Worm (Caenorhabditis elegans) whole organism, early embryonic: ENCODE results near the gene del-6.

Experiments
- B0310.2 ChIP-seq: sonication (generic microtip); optimal IDR thresholded peaks from 2 replicates; lab custom pipeline; 2016; ENCODE audit warnings: mild to moderate bottlenecking, missing genetic modification characterization, missing compliant biosample characterization
- F13C5.2 ChIP-seq: sonication (generic microtip); optimal IDR thresholded peaks from 2 replicates; lab custom pipeline; 2017; ENCODE audit warnings: mild to moderate bottlenecking, missing genetic modification characterization, inconsistent platforms, missing compliant biosample characterization
- aly-1 ChIP-seq: sonication (generic microtip); optimal IDR thresholded peaks from 2 replicates; lab custom pipeline; 2016; ENCODE audit warnings: missing genetic modification characterization, missing compliant biosample characterization
- ama-1 ChIP-seq: fragments of 150-350 bp; optimal IDR thresholded peaks from 2 replicates; lab custom pipeline; 2014
- ceh-13 ChIP-seq: fragments of 200-800 bp; sonication (Bioruptor generic); optimal IDR thresholded peaks from 2 replicates; lab custom pipeline; 2018; ENCODE audit warnings: mild to moderate bottlenecking, missing genetic modification characterization, missing compliant biosample characterization
- ceh-36 ChIP-seq: sonication (generic microtip); optimal IDR thresholded peaks from 2 replicates; lab custom pipeline; 2016; ENCODE audit warnings: missing genetic modification characterization, inconsistent platforms, missing compliant biosample characterization
- ets-7 ChIP-seq: sonication (generic microtip); optimal IDR thresholded peaks from 2 replicates; lab custom pipeline; 2016; ENCODE audit warnings: missing genotype, missing genetic modification characterization, missing compliant biosample characterization
- flt-1 ChIP-seq: fragments of 200-800 bp; sonication (Bioruptor generic); IDR thresholded peaks from 2 replicates; pipeline ENCODE4 v1.3.6; 2022; ENCODE audit warnings: missing genetic modification characterization, missing compliant biosample characterization
- hmbx-1 ChIP-seq: sonication (generic microtip); optimal IDR thresholded peaks from 2 replicates; lab custom pipeline; 2016; ENCODE audit warnings: mild to moderate bottlenecking, missing genetic modification characterization, missing compliant biosample characterization
- hmg-4 ChIP-seq: fragments of 200-800 bp; sonication (Bioruptor generic); optimal IDR thresholded peaks from 2 replicates; lab custom pipeline; 2018; ENCODE audit warnings: mild to moderate bottlenecking, missing genetic modification characterization, missing compliant biosample characterization
- hnd-1 ChIP-seq: sonication (generic microtip); optimal IDR thresholded peaks from 2 replicates; lab custom pipeline; 2016; ENCODE audit warnings: missing genetic modification characterization, missing compliant biosample characterization
- pes-1 ChIP-seq: fragments of 200-800 bp; sonication (Bioruptor generic); IDR thresholded peaks from 2 replicates; pipeline ENCODE4 v1.3.6; 2022; ENCODE audit warnings: missing genetic modification reagents, missing genetic modification characterization, missing compliant biosample characterization
- scrt-1 ChIP-seq: fragments of 200-800 bp; sonication (Bioruptor generic); IDR thresholded peaks from 2 replicates; pipeline ENCODE4 v1.3.6; 2022; ENCODE audit warnings: missing genetic modification characterization, missing compliant biosample characterization
- sea-1 ChIP-seq: fragments of 200-800 bp; sonication (Bioruptor generic); conservative IDR thresholded peaks from 2 replicates; pipeline ENCODE4 v1.3.6; 2022; ENCODE audit warnings: missing genetic modification characterization, missing compliant biosample characterization
- tbx-11 ChIP-seq: fragments of 200-800 bp; sonication (Bioruptor generic); IDR thresholded peaks from 2 replicates; pipeline ENCODE4 v1.3.6; 2022; ENCODE audit warnings: missing genetic modification characterization, missing compliant biosample characterization
- tbx-37 ChIP-seq: fragments of 200-800 bp; sonication (Bioruptor generic); conservative IDR thresholded peaks from 2 replicates; pipeline ENCODE4 v1.3.6; 2022; ENCODE audit warnings: missing genetic modification reagents, missing genetic modification characterization, missing compliant biosample characterization
- tra-4 ChIP-seq: sonication (generic microtip); optimal IDR thresholded peaks from 2 replicates; lab custom pipeline; 2017; ENCODE audit warnings: missing genetic modification characterization, missing compliant biosample characterization

The del-6 gene

DNA sequence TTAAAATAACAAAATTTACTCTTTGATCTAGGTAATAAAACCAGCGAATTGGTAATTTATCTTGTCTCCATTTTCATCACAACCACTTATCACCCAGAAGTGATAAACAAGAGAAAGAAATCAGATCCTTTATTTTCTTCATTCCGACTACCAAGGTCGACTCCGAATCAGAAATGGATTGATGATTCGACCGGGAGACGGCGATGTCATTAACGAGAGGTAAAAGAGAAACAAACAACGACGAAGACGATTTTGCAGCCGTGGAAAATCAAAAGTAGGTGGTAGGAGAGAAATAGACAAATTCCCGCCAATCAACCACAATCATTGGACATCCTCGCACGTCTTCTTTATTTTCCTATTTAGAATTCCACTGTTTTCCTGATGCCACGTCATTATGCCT lies 15.6 kb upstream of the del-6 start:
- no peak for TF ChIP-seq tbx-11 (GFP tag; lab: Robert Waterston, UW)
- no peak for TF ChIP-seq aly-1 (tag; lab: Kevin White, UChicago)
- TF ChIP-seq tra-4, result no peak
- TF ChIP-seq F13C5.2 (tag; lab: Kevin White, UChicago), result no peak

DNA sequence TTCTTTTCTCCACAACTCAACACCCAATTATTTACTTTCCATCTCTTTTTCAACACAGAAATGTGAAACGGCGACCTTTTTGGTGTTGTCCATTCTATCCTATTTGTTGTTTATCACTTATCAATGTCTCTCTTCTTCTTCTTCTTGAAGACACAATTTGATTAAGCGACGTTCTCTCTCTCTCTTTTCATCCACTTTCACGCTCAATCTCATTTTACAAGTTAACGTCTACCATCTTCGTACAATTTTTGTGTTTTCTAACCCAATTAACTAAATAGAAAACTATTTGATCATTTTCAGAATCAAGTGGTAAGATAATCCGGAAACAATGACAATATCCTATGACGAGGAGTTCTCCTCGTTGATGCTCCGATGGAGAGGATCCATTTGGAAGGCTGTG lies 15.0 kb upstream of the del-6 start, which contains the start of gene best-14:
TSS of gene best-14 (plus strand) at position 301 of the 400 bp plus-strand sequence.
- TF ChIP-seq hmg-4 (GFP tag; lab: Kevin White, UChicago) (no peak), ceh-13 (GFP tag; lab: Kevin White, UChicago) (no peak), sea-1 (GFP tag; lab: Robert Waterston, UW) (no peak), scrt-1 (GFP tag; lab: Robert Waterston, UW) (no peak), tbx-37 (GFP tag; lab: Robert Waterston, UW) (no peak), hmbx-1 (tag; lab: Kevin White, UChicago) (no peak), F13C5.2 (tag; lab: Kevin White, UChicago) (no peak), B0310.2 (no peak), pes-1 (no peak), tra-4 (no peak), hnd-1 (no peak), ama-1 (lab: Kevin White, UChicago) (no peak)

DNA sequence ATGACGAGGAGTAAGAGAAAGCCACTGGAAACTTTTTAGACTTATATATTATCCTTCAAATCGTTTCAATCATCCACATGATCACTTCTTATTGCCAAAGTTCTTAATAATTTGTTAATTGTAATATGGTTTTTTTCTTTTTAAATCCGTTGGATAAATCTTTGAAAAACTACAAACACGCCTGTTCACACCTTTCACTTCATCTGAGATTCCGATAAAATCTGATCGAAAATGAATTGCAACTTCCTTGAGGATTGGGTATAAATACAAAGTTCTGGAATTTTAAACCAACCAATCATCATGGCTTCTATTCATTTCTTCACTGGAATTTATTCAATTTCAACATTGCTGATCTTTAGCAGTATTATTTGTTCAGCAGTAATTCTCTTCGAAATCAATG lies 12.1 kb upstream of the del-6 start, which contains the start of gene col-152:
TSS of gene col-152 (plus strand) at position 301 of the 400 bp plus-strand sequence.
- TF ChIP-seq sea-1 (GFP tag; lab: Robert Waterston, UW) (no peak), tra-4 (no peak), aly-1 (tag; lab: Kevin White, UChicago) (no peak), hmbx-1 (tag; lab: Kevin White, UChicago) (no peak), B0310.2 (no peak), F13C5.2 (tag; lab: Kevin White, UChicago) (no peak), hmg-4 (GFP tag; lab: Kevin White, UChicago) (no peak), flt-1 (no peak), tbx-11 (GFP tag; lab: Robert Waterston, UW) (no peak)

DNA sequence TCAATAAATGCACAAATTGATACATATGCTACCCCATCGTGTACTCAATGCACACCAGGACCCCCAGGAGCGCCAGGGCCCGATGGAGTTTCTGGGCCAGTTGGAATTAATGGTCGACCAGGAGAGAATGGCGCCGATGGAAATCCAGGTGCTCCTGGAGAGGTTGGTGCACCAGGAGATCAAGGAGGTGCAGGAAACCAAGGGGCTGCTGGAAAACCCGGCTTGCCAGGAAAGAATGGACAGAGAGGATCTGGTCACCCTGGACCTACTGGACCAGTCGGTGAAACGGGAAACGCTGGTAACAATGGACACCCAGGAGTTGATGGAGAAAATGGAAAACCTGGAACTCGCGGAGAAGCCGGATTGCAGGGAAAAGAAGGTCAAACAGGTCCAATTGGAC lies 11.1 kb upstream of the del-6 start:
- no peak for TF ChIP-seq scrt-1 (GFP tag; lab: Robert Waterston, UW)
- no peak for TF ChIP-seq ceh-36
- TF ChIP-seq ceh-13 (GFP tag; lab: Kevin White, UChicago), result no peak
- no peak for TF ChIP-seq tbx-37 (GFP tag; lab: Robert Waterston, UW)
- TF ChIP-seq tbx-11 (GFP tag; lab: Robert Waterston, UW), result no peak
- no peak for TF ChIP-seq tra-4
- no peak for TF ChIP-seq F13C5.2 (tag; lab: Kevin White, UChicago)
- TF ChIP-seq B0310.2, result no peak
- TF ChIP-seq ama-1 (lab: Kevin White, UChicago), result no peak
- TF ChIP-seq hmg-4 (GFP tag; lab: Kevin White, UChicago), result no peak
- no peak for TF ChIP-seq flt-1

DNA sequence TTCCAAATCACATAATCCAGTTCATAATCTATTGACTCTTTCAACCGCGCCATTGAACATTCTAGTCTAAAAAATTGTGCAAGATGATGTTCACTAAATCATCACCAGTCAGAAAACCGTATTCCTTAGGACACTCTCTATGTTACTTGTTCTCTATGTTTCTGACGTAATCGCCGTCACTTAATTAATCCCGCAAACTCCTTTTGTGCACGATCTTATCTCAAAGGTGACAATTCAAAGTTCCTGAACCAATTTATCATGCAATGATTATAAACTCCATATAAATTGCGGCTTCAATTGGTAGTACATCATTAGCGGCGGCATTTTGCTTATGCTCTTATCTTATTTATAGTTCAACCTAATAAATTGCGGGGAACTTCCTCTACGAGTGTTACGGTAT lies 9.9 kb upstream of the del-6 start:
- TF ChIP-seq ama-1 (lab: Kevin White, UChicago) (no peak), flt-1 (no peak), ceh-36 (no peak), tra-4 (no peak), hmbx-1 (tag; lab: Kevin White, UChicago) (no peak), scrt-1 (GFP tag; lab: Robert Waterston, UW) (no peak), sea-1 (GFP tag; lab: Robert Waterston, UW) (no peak), B0310.2 (no peak), ceh-13 (GFP tag; lab: Kevin White, UChicago) (no peak), F13C5.2 (tag; lab: Kevin White, UChicago) (no peak), tbx-37 (GFP tag; lab: Robert Waterston, UW) (no peak), tbx-11 (GFP tag; lab: Robert Waterston, UW) (no peak), hmg-4 (GFP tag; lab: Kevin White, UChicago) (no peak)

DNA sequence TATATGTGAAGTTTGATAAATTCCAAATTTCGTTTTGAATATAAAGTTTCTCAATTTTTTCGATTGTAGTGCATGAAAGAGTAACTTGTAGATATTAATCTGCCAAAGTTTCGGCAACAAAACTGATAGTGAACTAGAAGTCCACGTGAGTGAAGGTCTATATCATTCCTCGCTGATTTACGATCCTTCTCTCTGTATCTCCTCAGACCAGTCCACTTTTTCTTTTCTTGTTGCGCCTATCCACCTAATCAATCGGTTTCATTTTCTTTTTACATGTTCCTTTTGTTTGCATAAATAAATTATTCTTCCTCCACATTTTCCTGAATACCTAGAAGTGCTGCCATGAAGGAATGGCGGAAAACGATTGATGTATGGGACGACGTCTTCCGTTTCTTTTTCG lies 8.6 kb upstream of the del-6 start:
- no peak for TF ChIP-seq tra-4
- TF ChIP-seq ets-7 (tag; lab: Kevin White, UChicago), result no peak
- TF ChIP-seq hmg-4 (GFP tag; lab: Kevin White, UChicago), result no peak
- TF ChIP-seq ceh-13 (GFP tag; lab: Kevin White, UChicago), result no peak
- no peak for TF ChIP-seq hnd-1
- no peak for TF ChIP-seq tbx-11 (GFP tag; lab: Robert Waterston, UW)
- TF ChIP-seq F13C5.2 (tag; lab: Kevin White, UChicago), result no peak
- no peak for TF ChIP-seq pes-1
- TF ChIP-seq B0310.2, result no peak
- TF ChIP-seq scrt-1 (GFP tag; lab: Robert Waterston, UW), result no peak
- TF ChIP-seq ceh-36, result no peak
- no peak for TF ChIP-seq hmbx-1 (tag; lab: Kevin White, UChicago)
- TF ChIP-seq tbx-37 (GFP tag; lab: Robert Waterston, UW), result no peak
- no peak for TF ChIP-seq flt-1
- TF ChIP-seq sea-1 (GFP tag; lab: Robert Waterston, UW), result no peak
- TF ChIP-seq ama-1 (lab: Kevin White, UChicago), result no peak

DNA sequence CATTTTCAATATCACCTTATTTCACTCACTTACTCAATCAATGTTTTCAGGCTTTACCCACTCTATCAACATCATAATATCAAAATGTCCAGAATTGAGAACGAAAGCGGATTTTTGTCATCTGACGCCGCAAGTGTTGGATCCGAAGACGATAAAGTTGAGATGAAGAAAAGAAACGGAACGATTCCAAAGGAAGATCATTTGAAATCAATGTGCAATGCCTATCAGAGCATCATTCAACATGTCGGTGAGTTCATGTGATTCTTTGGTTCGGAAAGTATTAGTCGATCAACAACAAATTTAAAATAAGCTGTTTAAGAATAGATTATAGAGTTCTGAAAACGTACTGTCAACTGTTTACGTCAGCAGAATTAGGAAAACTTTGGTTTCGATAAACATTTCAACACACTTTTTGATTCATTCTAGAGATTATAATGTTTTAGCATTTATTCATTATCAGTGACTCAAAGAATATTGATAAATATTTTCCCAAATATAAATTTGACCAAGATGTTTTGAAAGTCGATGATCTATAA lies 7.8 kb upstream of the del-6 start, which contains the start of gene cat-4:
TSS of gene cat-4 (plus strand) at position 51 of the 536 bp plus-strand sequence.
- TF ChIP-seq ceh-13 (GFP tag; lab: Kevin White, UChicago) (no peak), flt-1 (no peak)

DNA sequence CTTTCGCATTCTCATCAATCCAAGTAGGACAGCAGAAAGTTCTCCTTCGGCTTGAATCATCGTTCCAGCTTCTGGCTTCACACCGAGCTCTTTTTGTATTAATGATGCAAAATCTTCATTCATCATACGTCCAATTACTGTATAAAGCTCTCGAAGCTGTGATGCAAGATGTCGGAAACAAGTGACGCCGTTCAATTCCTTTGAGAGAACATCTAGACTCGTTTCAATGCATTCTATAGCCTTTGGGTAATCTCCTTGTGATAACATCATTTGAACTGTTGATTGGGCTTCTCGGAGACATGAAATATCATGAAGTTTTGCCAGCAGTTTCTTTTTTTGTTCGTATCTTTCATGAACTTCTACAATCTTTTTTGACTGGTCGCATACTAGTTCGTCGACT lies 4.2 kb upstream of the del-6 start:
- TF ChIP-seq tbx-37 (GFP tag; lab: Robert Waterston, UW), result no peak
- TF ChIP-seq flt-1, result no peak
- no peak for TF ChIP-seq tbx-11 (GFP tag; lab: Robert Waterston, UW)
- no peak for TF ChIP-seq hmg-4 (GFP tag; lab: Kevin White, UChicago)
- TF ChIP-seq pes-1, result no peak
- no peak for TF ChIP-seq hmbx-1 (tag; lab: Kevin White, UChicago)
